Worm (Caenorhabditis elegans): ENCODE data around the gene ZK381.2.

ce11 chrIV:6997918-6998317 lies 32.6 kb downstream of the ZK381.2 start:
- TF ChIP-seq lir-1 (GFP tag; conservative IDR thresholded peaks at IDR 0.05) (no peak), gei-17 (GFP tag; optimal IDR thresholded peaks at IDR 0.05) (no peak), nfya-1 (tag; optimal IDR thresholded peaks at IDR 0.05; ENCODE audit: borderline replicate concordance, insufficient read depth) (no peak), T07F8.4 (tag; optimal IDR thresholded peaks at IDR 0.05) (no peak)

Measured in whole organism, young adult.